Worm (Caenorhabditis elegans): Measurements from ENCODE around the gene ZK546.2.
"Not testable (repeated sequence)": the region's sequence is repeated elsewhere in the genome, so short reads cannot be mapped to it uniquely, and the experiment has no call there.

DNA sequence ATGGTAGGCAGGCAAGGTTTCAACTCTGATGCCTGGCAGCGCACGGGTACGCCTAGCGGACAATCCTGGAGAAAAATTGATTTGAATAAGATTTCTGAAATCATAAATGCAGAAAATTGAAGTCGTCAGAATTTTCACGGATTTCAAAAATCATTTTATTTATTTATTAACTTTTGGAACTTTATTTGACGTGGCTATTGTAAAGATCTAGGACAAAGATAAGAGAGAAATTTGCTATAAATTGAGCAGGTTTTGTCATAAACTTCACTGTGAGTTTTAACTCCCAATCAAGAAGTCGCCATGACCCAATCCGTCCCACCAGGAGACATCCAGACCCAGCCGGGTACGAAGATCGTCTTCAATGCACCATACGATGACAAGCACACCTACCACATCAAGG is 13.1 kb upstream of the ZK546.2 start, which contains the start of gene msp-152:
- not testable (repeated sequence) for TF ChIP-seq lsy-2 (tag; optimal IDR thresholded peaks at IDR 0.05); elt-1 (tag; optimal IDR thresholded peaks at IDR 0.05; ENCODE audit: borderline replicate concordance, insufficient read depth); tbx-8 (GFP tag; optimal IDR thresholded peaks at IDR 0.05); mep-1 (tag; optimal IDR thresholded peaks at IDR 0.05); snpc-4 (tag; optimal IDR thresholded peaks at IDR 0.05); ces-1 (GFP tag; optimal IDR thresholded peaks at IDR 0.05); sptf-1 (tag; optimal IDR thresholded peaks at IDR 0.05); pha-4 (tag; optimal IDR thresholded peaks at IDR 0.05); ztf-11 (tag; optimal IDR thresholded peaks at IDR 0.05); unc-39 (tag; optimal IDR thresholded peaks at IDR 0.05); nhr-76 (tag; optimal IDR thresholded peaks at IDR 0.05); nhr-237 (tag; optimal IDR thresholded peaks at IDR 0.05)

Data from whole organism, mixed stage, embryonic.